Fruit fly (Drosophila melanogaster) whole organism, prepupa: ENCODE data around the gene CG4497.

Experiments
- CG10631 ChIP-seq: fragments of 200-800 bp; sonication (Bioruptor generic); optimal IDR thresholded peaks from 2 replicates; lab custom pipeline; 2016; ENCODE audit warnings: missing biosample characterization, missing genetic modification characterization
- CG11294 ChIP-seq: fragments of 200-800 bp; sonication (Bioruptor generic); IDR thresholded peaks from 2 replicates; pipeline ENCODE4 v1.3.6; 2022; ENCODE audit warnings: missing biosample characterization, missing genetic modification characterization
- CG11762 ChIP-seq: fragments of 200-800 bp; sonication (Bioruptor generic); optimal IDR thresholded peaks from 3 replicates; lab custom pipeline; 2016; ENCODE audit warnings: missing biosample characterization, missing genetic modification characterization; ENCODE audit not compliant: insufficient read depth
- CG15336 ChIP-seq: fragments of 200-800 bp; sonication (Bioruptor generic); IDR thresholded peaks from 2 replicates; pipeline ENCODE4 v1.3.6; 2022; ENCODE audit warnings: missing biosample characterization, missing genetic modification characterization
- CG1621 ChIP-seq: fragments of 200-800 bp; sonication (Bioruptor generic); optimal IDR thresholded peaks from 3 replicates; lab custom pipeline; 2018; ENCODE audit warnings: missing biosample characterization, mild to moderate bottlenecking, missing genetic modification characterization
- CG16779 ChIP-seq: fragments of 200-800 bp; sonication (Bioruptor generic); optimal IDR thresholded peaks from 3 replicates; lab custom pipeline; 2017; ENCODE audit warnings: missing biosample characterization, mild to moderate bottlenecking, missing genetic modification characterization
- CG3032 ChIP-seq: fragments of 200-800 bp; optimal IDR thresholded peaks from 2 replicates; lab custom pipeline; 2019; ENCODE audit warnings: missing biosample characterization, mild to moderate bottlenecking, missing genetic modification characterization, moderate library complexity
- CG31627 ChIP-seq: fragments of 200-800 bp; sonication (Bioruptor generic); optimal IDR thresholded peaks from 3 replicates; lab custom pipeline; 2016; ENCODE audit warnings: missing biosample characterization, missing genetic modification characterization
- CG32006 ChIP-seq: fragments of 200-800 bp; sonication (Bioruptor generic); optimal IDR thresholded peaks from 3 replicates; lab custom pipeline; 2017; ENCODE audit warnings: missing biosample characterization, mild to moderate bottlenecking, missing genetic modification characterization
- CG34406 ChIP-seq: fragments of 200-800 bp; sonication (Bioruptor generic); optimal IDR thresholded peaks from 3 replicates; lab custom pipeline; 2016; ENCODE audit warnings: missing biosample characterization, missing genetic modification characterization
- CG4318 ChIP-seq: fragments of 200-800 bp; sonication (Bioruptor generic); optimal IDR thresholded peaks from 3 replicates; lab custom pipeline; 2017; ENCODE audit warnings: missing biosample characterization, mild to moderate bottlenecking, missing genetic modification characterization
- CG6163 ChIP-seq: fragments of 200-800 bp; sonication (Bioruptor generic); IDR thresholded peaks from 3 replicates; pipeline ENCODE4 v1.3.6; 2022; ENCODE audit warnings: missing biosample characterization, missing genetic modification characterization
- CG6276 ChIP-seq: fragments of 200-800 bp; sonication (Bioruptor generic); optimal IDR thresholded peaks from 2 replicates; lab custom pipeline; 2017; ENCODE audit warnings: missing biosample characterization, mild to moderate bottlenecking, missing genetic modification characterization
- CG6808 ChIP-seq: fragments of 200-800 bp; sonication (Bioruptor generic); optimal IDR thresholded peaks from 3 replicates; lab custom pipeline; 2017; ENCODE audit warnings: missing biosample characterization, missing genetic modification characterization, mild to moderate bottlenecking, moderate library complexity, missing genetic modification reagents
- CG7368 ChIP-seq: fragments of 200-800 bp; sonication (Bioruptor generic); optimal IDR thresholded peaks from 3 replicates; lab custom pipeline; 2016; ENCODE audit warnings: missing biosample characterization, missing genetic modification characterization
- CG8119 ChIP-seq: fragments of 200-800 bp; sonication (Bioruptor generic); IDR thresholded peaks from 3 replicates; pipeline ENCODE4 v1.3.6; 2022; ENCODE audit warnings: missing biosample characterization, missing genetic modification characterization
- CG8319 ChIP-seq: fragments of 200-800 bp; sonication (Bioruptor generic); optimal IDR thresholded peaks from 3 replicates; lab custom pipeline; 2016; ENCODE audit warnings: missing biosample characterization, missing genetic modification characterization
- Eip75B ChIP-seq: fragments of 200-800 bp; sonication (Bioruptor generic); optimal IDR thresholded peaks from 3 replicates; lab custom pipeline; 2016; ENCODE audit warnings: missing biosample characterization, missing genetic modification characterization
- Eip78C ChIP-seq: fragments of 200-800 bp; sonication (Bioruptor generic); peaks from one replicate; lab custom pipeline; 2016; ENCODE audit warnings: missing biosample characterization, missing genetic modification characterization
- Eip93F ChIP-seq: fragments of 200-800 bp; sonication (Bioruptor generic); optimal IDR thresholded peaks from 2 replicates; lab custom pipeline; 2016; ENCODE audit warnings: missing biosample characterization, mild to moderate bottlenecking, missing genetic modification characterization
- Ets96B ChIP-seq: fragments of 200-800 bp; optimal IDR thresholded peaks from 2 replicates; lab custom pipeline; 2019; ENCODE audit warnings: missing biosample characterization, mild to moderate bottlenecking, missing genetic modification characterization, moderate library complexity
- Gug ChIP-seq: fragments of 200-800 bp; sonication (Bioruptor generic); IDR thresholded peaks from 2 replicates; pipeline ENCODE4 v1.3.6; 2022; ENCODE audit warnings: missing biosample characterization, missing genetic modification characterization
- Hr38 ChIP-seq: sonication (Bioruptor generic); optimal IDR thresholded peaks from 2 replicates; lab custom pipeline; 2016; ENCODE audit warnings: missing biosample characterization, missing genetic modification characterization
- Hr39 ChIP-seq: fragments of 200-800 bp; sonication (Bioruptor generic); optimal IDR thresholded peaks from 2 replicates; lab custom pipeline; 2016; ENCODE audit warnings: missing biosample characterization, missing genetic modification characterization
- Hr4 ChIP-seq: fragments of 200-800 bp; sonication (Bioruptor generic); optimal IDR thresholded peaks from 3 replicates; lab custom pipeline; 2016; ENCODE audit warnings: missing biosample characterization, missing genetic modification characterization
- Lpt ChIP-seq: fragments of 200-800 bp; sonication (Bioruptor generic); optimal IDR thresholded peaks from 3 replicates; lab custom pipeline; 2016; ENCODE audit warnings: missing biosample characterization, missing genetic modification characterization
- Met ChIP-seq: fragments of 200-800 bp; sonication (Bioruptor generic); optimal IDR thresholded peaks from 3 replicates; lab custom pipeline; 2016; ENCODE audit warnings: missing biosample characterization, missing genetic modification characterization
- OdsH ChIP-seq: fragments of 200-800 bp; sonication (Bioruptor generic); optimal IDR thresholded peaks from 3 replicates; lab custom pipeline; 2016; ENCODE audit warnings: missing biosample characterization, missing genetic modification characterization
- Smox ChIP-seq: fragments of 200-800 bp; sonication (Bioruptor generic); optimal IDR thresholded peaks from 3 replicates; lab custom pipeline; 2016; ENCODE audit warnings: missing biosample characterization, missing genetic modification characterization
- Sox102F ChIP-seq: fragments of 200-800 bp; sonication (Bioruptor generic); optimal IDR thresholded peaks from 2 replicates; lab custom pipeline; 2016; ENCODE audit warnings: missing biosample characterization, mild to moderate bottlenecking, missing genetic modification characterization
- Sox14 ChIP-seq: fragments of 200-800 bp; sonication (Bioruptor generic); optimal IDR thresholded peaks from 3 replicates; lab custom pipeline; 2016; ENCODE audit warnings: missing biosample characterization, missing genetic modification characterization
- Sox15 ChIP-seq: fragments of 200-800 bp; sonication (Bioruptor generic); optimal IDR thresholded peaks from 3 replicates; lab custom pipeline; 2016; ENCODE audit warnings: missing biosample characterization, missing genetic modification characterization
- acj6 ChIP-seq: fragments of 200-800 bp; sonication (Bioruptor generic); optimal IDR thresholded peaks from 3 replicates; lab custom pipeline; 2016; ENCODE audit warnings: missing biosample characterization, missing genetic modification characterization
- cyc ChIP-seq: fragments of 200-800 bp; sonication (Bioruptor generic); optimal IDR thresholded peaks from 3 replicates; lab custom pipeline; 2016; ENCODE audit warnings: missing biosample characterization, missing genetic modification characterization
- dac ChIP-seq: fragments of 200-800 bp; sonication (Bioruptor generic); optimal IDR thresholded peaks from 2 replicates; lab custom pipeline; 2017; ENCODE audit warnings: missing biosample characterization, mild to moderate bottlenecking, missing genetic modification characterization
- esn ChIP-seq: fragments of 200-800 bp; sonication (Bioruptor generic); optimal IDR thresholded peaks from 2 replicates; lab custom pipeline; 2016; ENCODE audit warnings: missing biosample characterization, mild to moderate bottlenecking, missing genetic modification characterization, moderate library complexity
- fd59A ChIP-seq: fragments of 200-800 bp; sonication (Bioruptor generic); optimal IDR thresholded peaks from 2 replicates; lab custom pipeline; 2017; ENCODE audit warnings: missing biosample characterization, mild to moderate bottlenecking, missing genetic modification characterization, missing genetic modification reagents
- fd85E ChIP-seq: fragments of 200-800 bp; sonication (Bioruptor generic); optimal IDR thresholded peaks from 3 replicates; lab custom pipeline; 2016; ENCODE audit warnings: missing biosample characterization, missing genetic modification characterization
- fkh ChIP-seq: fragments of 200-800 bp; sonication (Bioruptor generic); optimal IDR thresholded peaks from 3 replicates; lab custom pipeline; 2017; ENCODE audit warnings: missing biosample characterization, mild to moderate bottlenecking, missing genetic modification characterization, moderate library complexity
- lz ChIP-seq: fragments of 200-800 bp; sonication (Bioruptor generic); optimal IDR thresholded peaks from 3 replicates; lab custom pipeline; 2016; ENCODE audit warnings: missing biosample characterization, missing genetic modification characterization
- net ChIP-seq: fragments of 200-800 bp; sonication (Bioruptor generic); optimal IDR thresholded peaks from 3 replicates; lab custom pipeline; 2016; ENCODE audit warnings: missing biosample characterization, missing genetic modification characterization
- pdm3 ChIP-seq: fragments of 200-800 bp; sonication (Bioruptor generic); optimal IDR thresholded peaks from 3 replicates; lab custom pipeline; 2016; ENCODE audit warnings: missing biosample characterization, missing genetic modification characterization
- spab ChIP-seq: fragments of 200-800 bp; sonication (Bioruptor generic); optimal IDR thresholded peaks from 2 replicates; lab custom pipeline; 2017; ENCODE audit warnings: missing biosample characterization, mild to moderate bottlenecking, missing genetic modification characterization, missing genetic modification reagents
- ss ChIP-seq, 2 experiments: fragments of 200-800 bp; sonication (Bioruptor generic); optimal IDR thresholded peaks; 2 replicates in 1 of 2; 3 replicates in 1 of 2; lab custom pipeline; 2017 to 2018; ENCODE audit warnings: mild to moderate bottlenecking in 2 of 2, missing biosample characterization in 2 of 2, missing genetic modification characterization in 2 of 2, moderate library complexity in 1 of 2
- svp ChIP-seq: fragments of 200-800 bp; sonication (Bioruptor generic); peaks from one replicate; lab custom pipeline; 2016; ENCODE audit warnings: missing biosample characterization, missing genetic modification characterization
- topi ChIP-seq: fragments of 200-800 bp; sonication (Bioruptor generic); optimal IDR thresholded peaks from 3 replicates; lab custom pipeline; 2016; ENCODE audit warnings: missing biosample characterization, missing genetic modification characterization
- vri ChIP-seq: fragments of 200-800 bp; sonication (Bioruptor generic); optimal IDR thresholded peaks from 3 replicates; lab custom pipeline; 2016; ENCODE audit warnings: missing biosample characterization, mild to moderate bottlenecking, missing genetic modification characterization

CG4497 gene

dm6 chr2L:7145881-7146280 is 48.5 kb downstream of the CG4497 start (continued):
- TF ChIP-seq ss (GFP tag; optimal IDR thresholded peaks at IDR 0.05; lab: Kevin White, UChicago) (peak; percentile 39 to 76), net (GFP tag; lab: Kevin White, UChicago) (peak; percentile 68), fd59A (GFP tag; lab: Kevin White, UChicago) (peak; percentile 60), spab (GFP tag; lab: Kevin White, UChicago) (peak; percentile 54), Ets96B (tag; lab: Kevin White, UChicago) (peak; percentile 75), topi (peak; percentile 24), lz (GFP tag; lab: Kevin White, UChicago) (peak; percentile 42), CG3032 (tag; lab: Kevin White, UChicago) (peak; percentile 71), CG31627 (GFP tag; lab: Kevin White, UChicago) (no peak), Eip93F (GFP tag; lab: Kevin White, UChicago) (no peak), Lpt (GFP tag; lab: Kevin White, UChicago) (peak; percentile 60), Smox (GFP tag; lab: Kevin White, UChicago) (peak; percentile 34), Eip78C (GFP tag; lab: Kevin White, UChicago) (peak; percentile 89), cyc (GFP tag; lab: Kevin White, UChicago) (no peak), svp (GFP tag; lab: Kevin White, UChicago) (peak; percentile 75), CG15336 (GFP tag; lab: Robert Waterston, UW) (peak; percentile 90), OdsH (GFP tag; lab: Kevin White, UChicago) (peak; percentile 76), CG32006 (peak; percentile 88), dac (GFP tag; lab: Kevin White, UChicago) (peak; percentile 62), esn (GFP tag; lab: Kevin White, UChicago) (peak; percentile 50), fkh (no peak)

- peak; percentile 78 for TF ChIP-seq CG31627 (GFP tag; lab: Kevin White, UChicago)
- TF ChIP-seq lz (GFP tag; lab: Kevin White, UChicago), result peak; percentile 70
- TF ChIP-seq CG6808 (GFP tag; lab: Kevin White, UChicago), result peak; percentile 60
- TF ChIP-seq pdm3, result peak; percentile 74
- TF ChIP-seq CG3032 (tag; lab: Kevin White, UChicago), result peak; percentile 71
- peak; percentile 76 for TF ChIP-seq OdsH (GFP tag; lab: Kevin White, UChicago)
- TF ChIP-seq Met (GFP tag; lab: Kevin White, UChicago), result peak; percentile 72
- peak; percentile 48 for TF ChIP-seq spab (GFP tag; lab: Kevin White, UChicago)
- TF ChIP-seq net (GFP tag; lab: Kevin White, UChicago), result peak; percentile 69
- peak; percentile 50 for TF ChIP-seq CG10631 (GFP tag; lab: Kevin White, UChicago)
- TF ChIP-seq Gug, result no peak
- TF ChIP-seq Sox14 (GFP tag; lab: Kevin White, UChicago), result peak; percentile 82
- peak in 1 of 2 experiments; percentile 55 for TF ChIP-seq ss (GFP tag; optimal IDR thresholded peaks at IDR 0.05; lab: Kevin White, UChicago)
- TF ChIP-seq Hr38 (GFP tag; lab: Kevin White, UChicago), result no peak
- peak; percentile 63 for TF ChIP-seq Sox102F (GFP tag; lab: Kevin White, UChicago)
- peak; percentile 78 for TF ChIP-seq Hr39 (GFP tag; lab: Kevin White, UChicago)
- peak; percentile 71 for TF ChIP-seq esn (GFP tag; lab: Kevin White, UChicago)
- peak; percentile 65 for TF ChIP-seq Hr4 (GFP tag; lab: Kevin White, UChicago)
- no peak; the same call in 1 of the 2 replicates for TF ChIP-seq CG11294 (GFP tag; lab: Robert Waterston, UW)
- TF ChIP-seq acj6 (GFP tag; lab: Kevin White, UChicago), result peak; percentile 62
- peak; percentile 59 for TF ChIP-seq CG8319
- no peak for TF ChIP-seq fd85E
- peak; percentile 72 for TF ChIP-seq cyc (GFP tag; lab: Kevin White, UChicago)
- TF ChIP-seq dac (GFP tag; lab: Kevin White, UChicago), result no peak
- peak; percentile 58; the same call in 2 of the 3 replicates for TF ChIP-seq CG8119 (GFP tag; lab: Robert Waterston, UW)
- TF ChIP-seq Smox (GFP tag; lab: Kevin White, UChicago), result peak; percentile 58
- peak; percentile 62 for TF ChIP-seq CG7368
- peak; percentile 59 for TF ChIP-seq Sox15
- TF ChIP-seq CG1621, result peak; percentile 64
- peak; percentile 88 for TF ChIP-seq Eip78C (GFP tag; lab: Kevin White, UChicago)
- TF ChIP-seq CG6163 (GFP tag; lab: Robert Waterston, UW), result peak; percentile 72
- TF ChIP-seq vri, result peak; percentile 21
- TF ChIP-seq CG15336 (GFP tag; lab: Robert Waterston, UW), result peak; percentile 45; the same call in 1 of the 2 replicates
- peak; percentile 23 for TF ChIP-seq CG4318 (GFP tag; lab: Kevin White, UChicago)
- TF ChIP-seq svp (GFP tag; lab: Kevin White, UChicago), result peak; percentile 87
- TF ChIP-seq Eip75B, result peak; percentile 63
- TF ChIP-seq CG11762 (GFP tag; lab: Kevin White, UChicago), result peak; percentile 13
- TF ChIP-seq fkh, result no peak
- no peak for TF ChIP-seq CG6276 (GFP tag; lab: Kevin White, UChicago)
- peak; percentile 27 for TF ChIP-seq Lpt (GFP tag; lab: Kevin White, UChicago)
- TF ChIP-seq fd59A (GFP tag; lab: Kevin White, UChicago), result peak; percentile 59
- TF ChIP-seq CG34406 (GFP tag; lab: Kevin White, UChicago), result peak; percentile 63
- no peak for TF ChIP-seq CG16779
These were observed 50.3 kb downstream of the CG4497 start for dm6 chr2L:7144061-7144460.
